Worm (Caenorhabditis elegans) whole organism, L4 larva: ENCODE measurements around the gene Y54E2A.7.
A peak's percentile ranks its signal among the peaks of the same experiment; 100 is the strongest.

Experiments used
- D1046.2 ChIP-seq: fragments of 200-800 bp; sonication (Bioruptor generic); IDR thresholded peaks from 2 replicates; pipeline ENCODE4 v1.3.6; 2022; ENCODE audit warnings: missing genetic modification characterization, missing compliant biosample characterization
- R02D3.7 ChIP-seq: fragments of 150-350 bp; sonication (generic microtip); optimal IDR thresholded peaks from 3 replicates; lab custom pipeline; 2014; ENCODE audit warnings: missing biosample characterization, missing genetic modification characterization
- Y105C5A.15 ChIP-seq: fragments of 200-800 bp; sonication (Bioruptor generic); IDR thresholded peaks from 2 replicates; pipeline ENCODE4 v1.3.6; 2022; ENCODE audit warnings: missing genetic modification characterization, missing compliant biosample characterization
- ZK546.5 ChIP-seq, 2 experiments: sonication (generic microtip); optimal IDR thresholded peaks; 2 replicates each; lab custom pipeline; 2017; ENCODE audit warnings: missing biosample characterization in 2 of 2, missing genetic modification characterization in 2 of 2
- aha-1 ChIP-seq: fragments of 150-350 bp; peaks from one replicate; lab custom pipeline; 2014; ENCODE audit warnings: missing biosample characterization, missing genetic modification characterization
- arid-1 ChIP-seq: fragments of 200-800 bp; sonication (Bioruptor generic); conservative IDR thresholded peaks from 2 replicates; pipeline ENCODE4 v1.3.6; 2022; ENCODE audit warnings: missing genetic modification reagents, missing genetic modification characterization, missing compliant biosample characterization
- ceh-28 ChIP-seq: fragments of 150-350 bp; optimal IDR thresholded peaks from 2 replicates; lab custom pipeline; 2014; ENCODE audit warnings: missing biosample characterization, missing genetic modification reagents, missing genetic modification characterization
- ceh-44 ChIP-seq: fragments of 200-800 bp; sonication (Bioruptor generic); IDR thresholded peaks from 2 replicates; pipeline ENCODE4 v1.3.6; 2022; ENCODE audit warnings: missing genetic modification reagents, missing genetic modification characterization, missing compliant biosample characterization
- ces-1 ChIP-seq: fragments of 150-350 bp; sonication (generic microtip); optimal IDR thresholded peaks from 4 replicates; lab custom pipeline; 2014; ENCODE audit warnings: missing biosample characterization, missing genetic modification reagents, missing genetic modification characterization
- ctbp-1 ChIP-seq: fragments of 200-800 bp; sonication (Bioruptor generic); IDR thresholded peaks from 2 replicates; pipeline ENCODE4 v1.3.6; 2022; ENCODE audit warnings: missing genetic modification reagents, missing genetic modification characterization, missing compliant biosample characterization
- daf-12 ChIP-seq: fragments of 150-350 bp; optimal IDR thresholded peaks from 2 replicates; lab custom pipeline; 2014; ENCODE audit warnings: missing biosample characterization, missing genetic modification reagents, missing genetic modification characterization
- daf-16 ChIP-seq, 3 experiments: sonication (generic microtip); optimal IDR thresholded peaks; 2 replicates each; lab custom pipeline; 2016 to 2017; ENCODE audit warnings: missing genetic modification characterization in 3 of 3, missing genetic modification reagents in 3 of 3, mild to moderate bottlenecking in 2 of 3, missing compliant biosample characterization in 2 of 3, missing biosample characterization in 1 of 3, moderate library complexity in 1 of 3
- daf-19 ChIP-seq: fragments of 200-800 bp; sonication (Bioruptor generic); conservative IDR thresholded peaks from 2 replicates; pipeline ENCODE4 v1.3.6; 2022; ENCODE audit warnings: missing genetic modification characterization, missing compliant biosample characterization
- dmd-8 ChIP-seq: fragments of 200-800 bp; sonication (Bioruptor generic); IDR thresholded peaks from 2 replicates; pipeline ENCODE4 v1.3.6; 2022; ENCODE audit warnings: missing genetic modification characterization, missing compliant biosample characterization
- dmd-9 ChIP-seq: fragments of 200-800 bp; sonication (Bioruptor generic); IDR thresholded peaks from 2 replicates; pipeline ENCODE4 v1.3.6; 2022; ENCODE audit warnings: missing genetic modification reagents, missing genetic modification characterization, missing compliant biosample characterization
- dpl-1 ChIP-seq: fragments of 150-350 bp; optimal IDR thresholded peaks from 2 replicates; lab custom pipeline; 2014; ENCODE audit warnings: missing biosample characterization, missing genetic modification reagents, missing genetic modification characterization
- fos-1 ChIP-seq: fragments of 150-350 bp; optimal IDR thresholded peaks from 2 replicates; lab custom pipeline; 2014; ENCODE audit warnings: missing biosample characterization, missing genetic modification characterization
- hlh-11 ChIP-seq: fragments of 200-800 bp; sonication (Bioruptor generic); optimal IDR thresholded peaks from 2 replicates; lab custom pipeline; 2018; ENCODE audit warnings: mild to moderate bottlenecking, missing genetic modification characterization, missing compliant biosample characterization
- hmg-1.1 ChIP-seq: fragments of 200-800 bp; sonication (Bioruptor generic); IDR thresholded peaks from 2 replicates; pipeline ENCODE4 v1.3.6; 2022; ENCODE audit warnings: missing genetic modification reagents, missing genetic modification characterization, missing compliant biosample characterization
- lin-13 ChIP-seq: fragments of 150-350 bp; optimal IDR thresholded peaks from 2 replicates; lab custom pipeline; 2014; ENCODE audit warnings: missing biosample characterization, missing genetic modification reagents, missing genetic modification characterization
- lin-15B ChIP-seq: fragments of 150-350 bp; sonication (generic microtip); optimal IDR thresholded peaks from 3 replicates; lab custom pipeline; 2014; ENCODE audit warnings: missing biosample characterization, missing genetic modification characterization
- lin-38 ChIP-seq: fragments of 200-800 bp; sonication (Bioruptor generic); IDR thresholded peaks from 2 replicates; pipeline ENCODE4 v1.3.6; 2022; ENCODE audit warnings: missing genetic modification reagents, missing genetic modification characterization, missing compliant biosample characterization
- lin-39 ChIP-seq: fragments of 150-350 bp; optimal IDR thresholded peaks from 2 replicates; lab custom pipeline; 2014; ENCODE audit warnings: missing biosample characterization, missing genetic modification reagents, missing genetic modification characterization
- lir-3 ChIP-seq: sonication (generic microtip); optimal IDR thresholded peaks from 2 replicates; lab custom pipeline; 2016; ENCODE audit warnings: mild to moderate bottlenecking, missing genetic modification characterization, missing compliant biosample characterization
- lsy-2 ChIP-seq, 2 experiments: fragments of 150-350 bp in 1 of 2; sonication (generic microtip) in 1 of 2; optimal IDR thresholded peaks; 2 replicates each; lab custom pipeline; 2014 to 2017; ENCODE audit warnings: missing biosample characterization in 2 of 2, missing genetic modification characterization in 2 of 2
- madf-5 ChIP-seq, 2 experiments: fragments of 200-800 bp; sonication (Bioruptor generic); IDR thresholded peaks; 2 replicates each; pipeline ENCODE4 v1.3.6; 2022; ENCODE audit warnings: missing compliant biosample characterization in 2 of 2, missing genetic modification characterization in 2 of 2
- madf-9 ChIP-seq: fragments of 200-800 bp; sonication (Bioruptor generic); conservative IDR thresholded peaks from 2 replicates; pipeline ENCODE4 v1.3.6; 2022; ENCODE audit warnings: missing genetic modification reagents, missing genetic modification characterization, missing compliant biosample characterization
- mes-2 ChIP-seq: sonication (generic microtip); optimal IDR thresholded peaks from 2 replicates; lab custom pipeline; 2016; ENCODE audit warnings: missing genotype, mild to moderate bottlenecking, missing genetic modification characterization, missing compliant biosample characterization; ENCODE audit not compliant: poor library complexity, severe bottlenecking
- mxl-2 ChIP-seq: fragments of 200-800 bp; sonication (Bioruptor generic); conservative IDR thresholded peaks from 2 replicates; pipeline ENCODE4 v1.3.6; 2022; ENCODE audit warnings: missing genetic modification reagents, missing genetic modification characterization, missing compliant biosample characterization
- nhr-10 ChIP-seq: fragments of 150-350 bp; optimal IDR thresholded peaks from 2 replicates; lab custom pipeline; 2014; ENCODE audit warnings: missing biosample characterization, missing genetic modification characterization
- nhr-111 ChIP-seq: fragments of 200-800 bp; sonication (Bioruptor generic); optimal IDR thresholded peaks from 2 replicates; lab custom pipeline; 2018; ENCODE audit warnings: mild to moderate bottlenecking, missing genetic modification characterization, missing compliant biosample characterization
- nhr-25 ChIP-seq: sonication (generic microtip); optimal IDR thresholded peaks from 2 replicates; lab custom pipeline; 2017; ENCODE audit warnings: missing genetic modification characterization, mild to moderate bottlenecking, missing compliant biosample characterization, antibody characterized with exemption, moderate library complexity, borderline replicate concordance; ENCODE audit not compliant: insufficient read depth
- nhr-28 ChIP-seq: fragments of 150-350 bp; optimal IDR thresholded peaks from 2 replicates; lab custom pipeline; 2014; ENCODE audit warnings: missing biosample characterization, missing genetic modification characterization
- nhr-48 ChIP-seq: sonication (generic microtip); optimal IDR thresholded peaks from 2 replicates; lab custom pipeline; 2016; ENCODE audit warnings: mild to moderate bottlenecking, missing genetic modification characterization, missing compliant biosample characterization
- pha-4 ChIP-seq, 2 experiments: fragments of 150-350 bp in 1 of 2; fragments of 200-800 bp in 1 of 2; sonication (Bioruptor generic) in 1 of 2; IDR thresholded peaks in 1 of 2; optimal IDR thresholded peaks in 1 of 2; 2 replicates each; pipeline versions ENCODE4 v1.3.6 to Lab custom; 2014 to 2022; ENCODE audit warnings: missing genetic modification characterization in 2 of 2, missing genetic modification reagents in 2 of 2, missing biosample characterization in 1 of 2, missing compliant biosample characterization in 1 of 2
- php-3 ChIP-seq: fragments of 200-800 bp; sonication (Bioruptor generic); IDR thresholded peaks from 2 replicates; pipeline ENCODE4 v1.3.6; 2022; ENCODE audit warnings: missing genetic modification reagents, missing genetic modification characterization, missing compliant biosample characterization
- saeg-2 ChIP-seq: fragments of 200-800 bp; sonication (Bioruptor generic); IDR thresholded peaks from 2 replicates; pipeline ENCODE4 v1.3.6; 2022; ENCODE audit warnings: missing genetic modification reagents, missing genetic modification characterization, missing compliant biosample characterization
- set-16 ChIP-seq: fragments of 200-800 bp; sonication (Bioruptor generic); IDR thresholded peaks from 2 replicates; pipeline ENCODE4 v1.3.6; 2022; ENCODE audit warnings: missing genetic modification reagents, missing genetic modification characterization, missing compliant biosample characterization
- snpc-4 ChIP-seq: fragments of 150-350 bp; optimal IDR thresholded peaks from 2 replicates; lab custom pipeline; 2014; ENCODE audit warnings: missing biosample characterization, missing genetic modification characterization
- unc-62 ChIP-seq, 3 experiments: fragments of 150-350 bp in 1 of 3; sonication (generic microtip); optimal IDR thresholded peaks in 2 of 3; peaks in 1 of 3; 1 replicate in 1 of 3; 2 replicates in 2 of 3; lab custom pipeline; 2014 to 2017; ENCODE audit warnings: missing biosample characterization in 3 of 3, missing genetic modification characterization in 3 of 3, missing genetic modification reagents in 3 of 3, missing genotype in 1 of 3
- zag-1 ChIP-seq: fragments of 150-350 bp; optimal IDR thresholded peaks from 2 replicates; lab custom pipeline; 2014; ENCODE audit warnings: missing biosample characterization, missing genetic modification characterization
- zfp-2 ChIP-seq: sonication (generic microtip); optimal IDR thresholded peaks from 2 replicates; lab custom pipeline; 2016; ENCODE audit warnings: mild to moderate bottlenecking, missing genetic modification characterization, missing compliant biosample characterization
- zip-2 ChIP-seq: fragments of 150-350 bp; optimal IDR thresholded peaks from 2 replicates; lab custom pipeline; 2014; ENCODE audit warnings: missing biosample characterization, missing genetic modification characterization

Gene Y54E2A.7

DNA sequence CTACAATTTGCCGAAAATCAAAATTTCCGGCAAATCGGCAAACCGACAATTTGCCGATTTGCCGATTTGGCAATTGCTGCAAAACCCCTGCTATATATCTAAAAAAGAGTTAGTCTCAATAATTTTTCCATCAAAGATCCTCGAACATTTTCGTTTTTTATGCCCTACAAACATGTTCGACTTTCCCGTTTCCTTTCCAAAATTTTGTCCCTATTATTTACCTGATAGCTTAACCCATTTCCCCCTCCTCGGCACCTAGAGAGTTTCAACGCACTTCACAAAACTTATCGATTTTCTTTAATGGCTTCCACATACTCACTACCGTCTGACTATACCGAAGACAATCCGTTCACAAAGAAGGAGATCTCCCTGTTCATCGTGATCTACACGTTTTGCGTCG lies 35.9 kb upstream of the Y54E2A.7 start, which contains the start of gene W01D2.6:
Gene W01D2.6, plus strand, starts transcription at position 301 of the 400 bp plus-strand sequence.
- no peak for TF ChIP-seq lin-38 (GFP tag; lab: Robert Waterston, UW)
- TF ChIP-seq zfp-2 (tag; lab: Kevin White, UChicago) = no peak
- TF ChIP-seq lsy-2 (tag; optimal IDR thresholded peaks at IDR 0.05; lab: Kevin White, UChicago) = no peak
- no peak for TF ChIP-seq lin-13
- TF ChIP-seq dmd-8 (GFP tag; lab: Robert Waterston, UW) = no peak
- no peak for TF ChIP-seq pha-4 (GFP tag; IDR thresholded peaks at IDR 0.05; lab: Robert Waterston, UW)
- TF ChIP-seq pha-4 (tag; optimal IDR thresholded peaks at IDR 0.05; lab: Kevin White, UChicago) = no peak
- TF ChIP-seq zag-1 (tag; lab: Kevin White, UChicago) = no peak
- no peak for TF ChIP-seq madf-5 (GFP tag; IDR thresholded peaks at IDR 0.05; lab: Robert Waterston, UW)
- no peak for TF ChIP-seq lin-15B (tag; lab: Kevin White, UChicago)
- no peak for TF ChIP-seq aha-1 (tag; lab: Kevin White, UChicago)
- no peak for TF ChIP-seq lin-39 (tag; lab: Kevin White, UChicago)

ce11 chrII:14805686-14806085 lies 32.9 kb upstream of the Y54E2A.7 start, which contains the start of gene srt-11:
Gene srt-11 (plus strand): TSS chrII:14805986.
- TF ChIP-seq daf-19 (GFP tag; lab: Robert Waterston, UW) = no peak
- TF ChIP-seq aha-1 (tag; lab: Kevin White, UChicago) = peak; percentile 4
- TF ChIP-seq, all 104 proteins: peak for 1

DNA sequence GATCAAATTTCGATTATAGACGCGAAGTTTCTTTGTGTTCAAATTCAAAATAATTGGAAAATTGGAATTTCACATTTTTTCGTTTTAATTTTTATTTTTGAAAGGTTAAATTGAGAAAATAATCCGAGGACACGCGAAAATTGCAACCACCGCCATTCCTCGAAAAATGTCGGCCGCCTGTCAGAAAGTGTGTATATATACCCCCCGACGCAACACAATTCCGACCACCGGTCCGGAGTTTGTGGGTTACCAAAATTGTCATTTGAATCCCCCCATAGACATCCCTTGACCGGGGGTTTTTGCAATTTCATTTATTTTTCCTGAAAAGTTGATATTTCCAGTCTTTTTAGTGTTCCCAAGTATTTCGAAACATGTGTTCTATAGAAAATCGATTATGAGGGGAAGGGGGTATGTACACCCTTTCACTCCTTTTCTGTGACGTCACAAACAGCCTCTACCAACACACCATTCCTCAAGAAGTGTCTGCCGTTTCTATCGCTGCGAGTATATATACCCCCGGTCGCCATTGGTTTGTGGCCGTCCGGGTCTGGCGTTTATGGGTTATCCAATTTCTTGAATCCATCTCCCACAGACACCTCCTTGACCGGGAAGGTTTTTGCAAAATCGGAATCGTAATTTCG lies 31.6 kb upstream of the Y54E2A.7 start, which contains the start of gene W01D2.3:
Gene W01D2.3, minus strand, starts transcription at position 51 of the 641 bp plus-strand sequence.
- TF ChIP-seq Y105C5A.15 (0 out of 2 replicates have a peak, but pooled peaks have one; percentile 23), dpl-1 (peak; percentile 42), zfp-2 (tag; lab: Kevin White, UChicago) (peak; percentile 29), nhr-10 (tag; lab: Kevin White, UChicago) (no peak), saeg-2 (GFP tag; lab: Robert Waterston, UW) (peak; percentile 71; the same call in 1 of the 2 replicates), zag-1 (tag; lab: Kevin White, UChicago) (no peak), hlh-11 (peak; percentile 69), ctbp-1 (GFP tag; lab: Robert Waterston, UW) (peak; percentile 78), ZK546.5 (tag; optimal IDR thresholded peaks at IDR 0.05; lab: Kevin White, UChicago) (no peak), ceh-44 (no peak), hmg-1.1 (peak; percentile 87), dmd-9 (GFP tag; lab: Robert Waterston, UW) (peak; percentile 53; the same call in 1 of the 2 replicates), daf-19 (GFP tag; lab: Robert Waterston, UW) (peak; percentile 85; the same call in 1 of the 2 replicates), nhr-111 (GFP tag; lab: Kevin White, UChicago) (peak; percentile 93), daf-16 (GFP tag; optimal IDR thresholded peaks at IDR 0.05; lab: Kevin White, UChicago) (peak; percentile 32 to 69), daf-16 (tag; optimal IDR thresholded peaks at IDR 0.05; lab: Kevin White, UChicago) (peak; percentile 56), mxl-2 (GFP tag; lab: Robert Waterston, UW) (0 out of 2 replicates have a peak, but pooled peaks have one; percentile 49), nhr-28 (tag; lab: Kevin White, UChicago) (peak; percentile 1), nhr-48 (tag; lab: Kevin White, UChicago) (peak; percentile 78), ceh-28 (tag; lab: Kevin White, UChicago) (peak; percentile 35), ces-1 (no peak), set-16 (GFP tag; lab: Robert Waterston, UW) (no peak; the same call in 1 of the 2 replicates), nhr-25 (tag; lab: Kevin White, UChicago) (peak; percentile 86), lir-3 (tag; lab: Kevin White, UChicago) (peak; percentile 77), D1046.2 (GFP tag; lab: Robert Waterston, UW) (peak; percentile 71; the same call in 1 of the 2 replicates), mes-2 (tag; lab: Kevin White, UChicago) (peak; percentile 74), zip-2 (peak; percentile 67), daf-12 (no peak), R02D3.7 (tag; lab: Kevin White, UChicago) (no peak), php-3 (peak; percentile 55; the same call in 1 of the 2 replicates), madf-9 (GFP tag; lab: Robert Waterston, UW) (peak; percentile 53; the same call in 1 of the 2 replicates), snpc-4 (tag; lab: Kevin White, UChicago) (peak; percentile 98), fos-1 (tag; lab: Kevin White, UChicago) (no peak), unc-62 (GFP tag; optimal IDR thresholded peaks at IDR 0.05 in 1 of 2; lab: Kevin White, UChicago) (peak in 1 of 2 experiments; percentile 93), unc-62 (tag; optimal IDR thresholded peaks at IDR 0.05; lab: Kevin White, UChicago) (no peak), arid-1 (GFP tag; lab: Robert Waterston, UW) (peak; percentile 62; the same call in 1 of the 2 replicates)
